Fruit fly (Drosophila melanogaster) whole organism, embryonic: Measurements from ENCODE around the gene CG42323.

Experiments used
- Asciz ChIP-seq: fragments of 200-800 bp; sonication (Bioruptor generic); optimal IDR thresholded peaks from 2 replicates; lab custom pipeline; 2017; ENCODE audit warnings: missing biosample characterization, mild to moderate bottlenecking, missing genetic modification characterization, missing genetic modification reagents
- B-H1 ChIP-seq: fragments of 200-800 bp; sonication (Bioruptor generic); IDR thresholded peaks from 3 replicates; pipeline ENCODE4 v1.3.6; 2022; ENCODE audit warnings: missing biosample characterization, missing genetic modification characterization
- BtbVII ChIP-seq: fragments of 200-800 bp; sonication (Bioruptor generic); optimal IDR thresholded peaks from 3 replicates; lab custom pipeline; 2017; ENCODE audit warnings: missing biosample characterization, mild to moderate bottlenecking, missing genetic modification characterization
- CG10274 ChIP-seq: fragments of 200-800 bp; sonication (Bioruptor generic); optimal IDR thresholded peaks from 3 replicates; lab custom pipeline; 2017; ENCODE audit warnings: missing biosample characterization, mild to moderate bottlenecking, missing genetic modification characterization
- CG10366 ChIP-seq: fragments of 200-800 bp; sonication (Bioruptor generic); IDR thresholded peaks from 2 replicates; pipeline ENCODE4 v1.3.6; 2022; ENCODE audit warnings: missing biosample characterization, missing genetic modification characterization
- CG10654 ChIP-seq: fragments of 200-800 bp; sonication (Bioruptor generic); optimal IDR thresholded peaks from 2 replicates; lab custom pipeline; 2016; ENCODE audit warnings: missing biosample characterization, missing genetic modification characterization
- CG11398 ChIP-seq: fragments of 200-800 bp; sonication (Bioruptor generic); optimal IDR thresholded peaks from 2 replicates; lab custom pipeline; 2016; ENCODE audit warnings: missing biosample characterization, missing genetic modification characterization
- CG11504 ChIP-seq: fragments of 200-800 bp; sonication (Bioruptor generic); optimal IDR thresholded peaks from 3 replicates; lab custom pipeline; 2019; ENCODE audit warnings: missing biosample characterization, mild to moderate bottlenecking, missing genetic modification characterization, moderate library complexity
- CG12219 ChIP-seq: fragments of 200-800 bp; sonication (Bioruptor generic); optimal IDR thresholded peaks from 3 replicates; lab custom pipeline; 2018; ENCODE audit warnings: missing biosample characterization, mild to moderate bottlenecking, missing genetic modification characterization
- CG12391 ChIP-seq: fragments of 200-800 bp; sonication (Bioruptor generic); optimal IDR thresholded peaks from 3 replicates; lab custom pipeline; 2018; ENCODE audit warnings: missing biosample characterization, mild to moderate bottlenecking, missing genetic modification characterization, moderate library complexity
- CG12659 ChIP-seq: fragments of 200-800 bp; sonication (Bioruptor generic); optimal IDR thresholded peaks from 3 replicates; lab custom pipeline; 2017; ENCODE audit warnings: mild to moderate bottlenecking, missing biosample characterization, missing genetic modification reagents, missing genetic modification characterization
- CG2116 ChIP-seq: fragments of 200-800 bp; sonication (Bioruptor generic); optimal IDR thresholded peaks from 3 replicates; lab custom pipeline; 2018; ENCODE audit warnings: missing biosample characterization, mild to moderate bottlenecking, missing genetic modification characterization
- CG2199 ChIP-seq: fragments of 200-800 bp; sonication (Bioruptor generic); IDR thresholded peaks from 3 replicates; pipeline ENCODE4 v1.3.6; 2022; ENCODE audit warnings: missing biosample characterization, missing genetic modification characterization
- CG33557 ChIP-seq: fragments of 200-800 bp; sonication (Bioruptor generic); optimal IDR thresholded peaks from 2 replicates; lab custom pipeline; 2019; ENCODE audit warnings: missing biosample characterization, mild to moderate bottlenecking, missing genetic modification characterization, moderate library complexity
- CG3847 ChIP-seq: fragments of 200-800 bp; sonication (Bioruptor generic); IDR thresholded peaks from 2 replicates; pipeline ENCODE4 v1.3.6; 2022; ENCODE audit warnings: missing biosample characterization, missing genetic modification characterization
- CG4707 ChIP-seq: fragments of 200-800 bp; sonication (Bioruptor generic); optimal IDR thresholded peaks from 2 replicates; lab custom pipeline; 2018; ENCODE audit warnings: missing biosample characterization, mild to moderate bottlenecking, missing genetic modification characterization, moderate library complexity
- CG7271 ChIP-seq: fragments of 200-800 bp; sonication (Bioruptor generic); optimal IDR thresholded peaks from 2 replicates; lab custom pipeline; 2018; ENCODE audit warnings: missing biosample characterization, mild to moderate bottlenecking, missing genetic modification characterization, moderate library complexity
- CG7372 ChIP-seq: fragments of 200-800 bp; sonication (Bioruptor generic); IDR thresholded peaks from 2 replicates; pipeline ENCODE4 v1.3.6; 2022; ENCODE audit warnings: missing biosample characterization, missing genetic modification characterization
- CG7556 ChIP-seq: fragments of 200-800 bp; sonication (Bioruptor generic); optimal IDR thresholded peaks from 2 replicates; lab custom pipeline; 2017; ENCODE audit warnings: missing biosample characterization, mild to moderate bottlenecking, missing genetic modification characterization
- CG7987 ChIP-seq: fragments of 200-800 bp; sonication (Bioruptor generic); optimal IDR thresholded peaks from 2 replicates; lab custom pipeline; 2018; ENCODE audit warnings: missing biosample characterization, mild to moderate bottlenecking, missing genetic modification characterization, moderate library complexity
- CG8290 ChIP-seq, 3 experiments: fragments of 200-800 bp; sonication (Bioruptor generic); optimal IDR thresholded peaks; 2 replicates each; lab custom pipeline; 2016 to 2019; ENCODE audit warnings: missing biosample characterization in 3 of 3, missing genetic modification characterization in 3 of 3, mild to moderate bottlenecking in 2 of 3, moderate library complexity in 1 of 3
- CG8478 ChIP-seq: fragments of >200 bp; optimal IDR thresholded peaks from 2 replicates; lab custom pipeline; 2018
- CrebB ChIP-seq: fragments of 200-800 bp; sonication (Bioruptor generic); optimal IDR thresholded peaks from 3 replicates; lab custom pipeline; 2018; ENCODE audit warnings: missing biosample characterization, mild to moderate bottlenecking, missing genetic modification characterization
- Dref ChIP-seq: fragments of 200-800 bp; sonication (Bioruptor generic); IDR thresholded peaks from 2 replicates; pipeline ENCODE4 v1.3.6; 2022; ENCODE audit warnings: missing biosample characterization, missing genetic modification characterization
- HLHmδ ChIP-seq: fragments of 200-800 bp; sonication (Bioruptor generic); optimal IDR thresholded peaks from 2 replicates; lab custom pipeline; 2018; ENCODE audit warnings: missing biosample characterization, mild to moderate bottlenecking, missing genetic modification characterization, moderate library complexity
- Hey ChIP-seq: fragments of 200-800 bp; sonication (Bioruptor generic); optimal IDR thresholded peaks from 3 replicates; lab custom pipeline; 2018; ENCODE audit warnings: missing biosample characterization, mild to moderate bottlenecking, missing genetic modification characterization
- Hmr ChIP-seq: fragments of 200-800 bp; sonication (Bioruptor generic); optimal IDR thresholded peaks from 3 replicates; lab custom pipeline; 2017; ENCODE audit warnings: mild to moderate bottlenecking, missing biosample characterization, missing genetic modification reagents, missing genetic modification characterization
- Lpt ChIP-seq: fragments of >200 bp; optimal IDR thresholded peaks from 2 replicates; lab custom pipeline; 2018; ENCODE audit warnings: missing biosample characterization, missing genetic modification characterization
- Mad ChIP-seq: fragments of 200-800 bp; sonication (Bioruptor generic); optimal IDR thresholded peaks from 2 replicates; lab custom pipeline; 2016; ENCODE audit warnings: missing biosample characterization, missing genetic modification characterization
- Med ChIP-seq: fragments of 200-800 bp; sonication (Bioruptor generic); peaks from one replicate; lab custom pipeline; 2016; ENCODE audit warnings: missing biosample characterization, missing genetic modification characterization, mild to moderate bottlenecking, inconsistent platforms, moderate library complexity
- Neu2 ChIP-seq: fragments of 200-800 bp; sonication (Bioruptor generic); optimal IDR thresholded peaks from 3 replicates; lab custom pipeline; 2016; ENCODE audit warnings: missing biosample characterization, missing genetic modification characterization, borderline replicate concordance
- Pdp1 ChIP-seq, 2 experiments: fragments of 200-800 bp; sonication (Bioruptor generic); optimal IDR thresholded peaks; 3 replicates each; lab custom pipeline; 2016; ENCODE audit warnings: missing biosample characterization in 2 of 2, missing genetic modification characterization in 2 of 2, mild to moderate bottlenecking in 1 of 2, moderate library complexity in 1 of 2
- Sox100B ChIP-seq: fragments of 200-800 bp; sonication (Bioruptor generic); optimal IDR thresholded peaks from 3 replicates; lab custom pipeline; 2018; ENCODE audit warnings: missing biosample characterization, mild to moderate bottlenecking, missing genetic modification characterization
- ara ChIP-seq: fragments of 200-800 bp; sonication (Bioruptor generic); IDR thresholded peaks from 2 replicates; pipeline ENCODE4 v1.3.6; 2022; ENCODE audit warnings: missing biosample characterization, missing genetic modification characterization
- chinmo ChIP-seq: fragments of 200-800 bp; sonication (Bioruptor generic); IDR thresholded peaks from 4 replicates; pipeline ENCODE4 v1.3.6; 2022; ENCODE audit warnings: missing biosample characterization, missing genetic modification characterization; ENCODE audit not compliant: partially characterized antibody
- crc ChIP-seq: fragments of 200-800 bp; sonication (Bioruptor generic); optimal IDR thresholded peaks from 2 replicates; lab custom pipeline; 2016; ENCODE audit warnings: missing biosample characterization, missing genetic modification characterization
- disco-r ChIP-seq: fragments of 200-800 bp; sonication (Bioruptor generic); optimal IDR thresholded peaks from 2 replicates; lab custom pipeline; 2016; ENCODE audit warnings: missing biosample characterization, missing genetic modification characterization
- ewg ChIP-seq: fragments of 200-800 bp; sonication (Bioruptor generic); optimal IDR thresholded peaks from 3 replicates; lab custom pipeline; 2017; ENCODE audit warnings: mild to moderate bottlenecking, missing biosample characterization, missing genetic modification reagents, missing genetic modification characterization
- jing ChIP-seq: fragments of 200-800 bp; sonication (Bioruptor generic); optimal IDR thresholded peaks from 2 replicates; lab custom pipeline; 2018; ENCODE audit warnings: missing biosample characterization, mild to moderate bottlenecking, missing genetic modification characterization
- kah ChIP-seq: fragments of 200-800 bp; sonication (Bioruptor generic); optimal IDR thresholded peaks from 2 replicates; lab custom pipeline; 2018; ENCODE audit warnings: missing biosample characterization, mild to moderate bottlenecking, missing genetic modification characterization
- mirr ChIP-seq: fragments of 200-800 bp; sonication (Bioruptor generic); optimal IDR thresholded peaks from 3 replicates; lab custom pipeline; 2018; ENCODE audit warnings: missing biosample characterization, mild to moderate bottlenecking, missing genetic modification characterization
- mld ChIP-seq: fragments of 200-800 bp; sonication (Bioruptor generic); IDR thresholded peaks from 3 replicates; pipeline ENCODE4 v1.3.6; 2022; ENCODE audit warnings: missing biosample characterization, missing genetic modification characterization; ENCODE audit not compliant: partially characterized antibody
- nau ChIP-seq: fragments of 200-800 bp; sonication (Bioruptor generic); optimal IDR thresholded peaks from 3 replicates; lab custom pipeline; 2017; ENCODE audit warnings: missing biosample characterization, mild to moderate bottlenecking, missing genetic modification characterization, missing genetic modification reagents
- org-1 ChIP-seq: fragments of 200-800 bp; sonication (Bioruptor generic); optimal IDR thresholded peaks from 2 replicates; lab custom pipeline; 2017; ENCODE audit warnings: missing biosample characterization, missing genetic modification characterization
- pum ChIP-seq: fragments of 200-800 bp; sonication (Bioruptor generic); optimal IDR thresholded peaks from 2 replicates; lab custom pipeline; 2016; ENCODE audit warnings: missing biosample characterization, missing genetic modification characterization
- scrt ChIP-seq: fragments of 200-800 bp; sonication (Bioruptor generic); optimal IDR thresholded peaks from 2 replicates; lab custom pipeline; 2018; ENCODE audit warnings: missing biosample characterization, mild to moderate bottlenecking, missing genetic modification characterization, moderate library complexity
- sens ChIP-seq: fragments of 200-800 bp; sonication (Bioruptor generic); peaks from one replicate; lab custom pipeline; 2016; ENCODE audit warnings: missing biosample characterization, missing genetic modification characterization
- tna ChIP-seq: fragments of 200-800 bp; sonication (Bioruptor generic); IDR thresholded peaks from 2 replicates; pipeline ENCODE4 v1.3.6; 2022; ENCODE audit warnings: missing biosample characterization, missing genetic modification characterization; ENCODE audit not compliant: partially characterized antibody
- vvl ChIP-seq: fragments of 200-800 bp; sonication (Bioruptor generic); IDR thresholded peaks from 2 replicates; pipeline ENCODE4 v1.3.6; 2022; ENCODE audit warnings: missing biosample characterization, missing genetic modification characterization
- yki ChIP-seq: fragments of >200 bp; optimal IDR thresholded peaks from 3 replicates; lab custom pipeline; 2018

CG42323 gene

DNA sequence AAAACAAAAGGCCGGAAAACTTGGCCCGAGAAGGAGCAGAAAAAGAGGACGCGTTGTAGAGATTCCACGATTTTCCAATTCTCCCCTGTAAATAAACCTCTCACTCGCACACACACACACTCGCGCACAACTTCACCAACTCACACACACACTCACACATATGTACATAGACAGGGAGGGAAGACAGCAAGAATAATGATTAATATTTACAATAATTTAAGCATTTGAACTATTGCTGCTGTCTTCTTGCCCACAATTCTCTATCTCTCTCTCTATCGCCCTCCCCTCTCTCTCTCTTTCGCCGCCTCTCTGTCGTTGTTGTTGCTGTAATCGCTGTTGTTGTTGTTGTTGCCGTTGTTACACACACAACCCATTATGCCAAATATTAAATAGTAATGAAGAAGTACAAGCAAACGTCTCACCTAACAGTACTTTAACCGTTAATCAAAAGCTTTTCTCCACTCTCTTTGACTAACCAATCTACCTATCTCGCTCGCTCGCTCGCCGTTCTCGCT, 47.7 kb upstream of the CG42323 start (continued):
- no peak for TF ChIP-seq CG11504
- peak; percentile 48 for TF ChIP-seq Med (GFP tag; lab: Kevin White, UChicago)
- no peak for TF ChIP-seq Neu2 (GFP tag; lab: Kevin White, UChicago)
- TF ChIP-seq CG7556 (GFP tag; lab: Kevin White, UChicago), result no peak
- no peak for TF ChIP-seq CG12391 (tag; lab: Kevin White, UChicago)
- no peak for TF ChIP-seq BtbVII (GFP tag; lab: Kevin White, UChicago)
- TF ChIP-seq scrt (GFP tag; lab: Kevin White, UChicago), result no peak
- no peak for TF ChIP-seq CG33557 (GFP tag; lab: Kevin White, UChicago)
- no peak for TF ChIP-seq CG7271 (tag; lab: Kevin White, UChicago)
- peak; percentile 35 for TF ChIP-seq sens (GFP tag; lab: Kevin White, UChicago)
- TF ChIP-seq pum, result no peak
- TF ChIP-seq Pdp1 (GFP tag; optimal IDR thresholded peaks at IDR 0.05; lab: Kevin White, UChicago), result peak in 1 of 2 experiments; percentile 26
- TF ChIP-seq Lpt (GFP tag; lab: Kevin White, UChicago), result no peak
- TF ChIP-seq CG12659 (GFP tag; lab: Kevin White, UChicago), result no peak
- no peak for TF ChIP-seq yki (lab: Kevin White, UChicago)
- peak; percentile 37; the same call in 1 of the 2 replicates for TF ChIP-seq vvl (GFP tag; lab: Robert Waterston, UW)
- peak; percentile 36 for TF ChIP-seq mirr
- TF ChIP-seq chinmo (GFP tag; lab: Robert Waterston, UW), result 0 out of 4 replicates have a peak, but pooled peaks have one; percentile 30
- TF ChIP-seq CrebB (tag; lab: Kevin White, UChicago), result peak; percentile 1

DNA sequence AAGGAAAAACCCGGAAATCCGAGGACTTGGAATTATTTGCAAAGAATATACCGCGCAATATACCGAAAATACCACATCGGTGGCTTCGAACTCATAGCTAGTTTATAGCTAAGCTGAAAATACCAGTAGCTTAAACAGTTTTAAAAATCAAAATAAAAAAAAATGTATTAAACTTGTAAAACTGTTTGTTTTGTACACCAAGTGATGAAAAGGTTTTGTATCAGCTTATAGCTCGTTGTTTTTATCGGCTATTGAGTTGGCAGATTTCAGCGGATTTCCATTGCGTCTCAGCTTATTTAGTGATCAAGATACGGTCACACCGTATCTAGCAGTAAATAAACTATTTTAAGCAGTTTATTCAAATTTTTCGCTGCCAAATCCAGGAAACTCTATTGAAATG, 42.4 kb upstream of the CG42323 start, which contains the start of the genes por and CG6179:
Gene por (minus strand): TSS at position 64 of the 400 bp plus-strand sequence.
Gene CG6179 (plus strand): TSS at position 292 of the 400 bp plus-strand sequence.
- TF ChIP-seq CG3847 (no peak), CG2116 (peak; percentile 19), Hmr (GFP tag; lab: Kevin White, UChicago) (no peak), Asciz (GFP tag; lab: Kevin White, UChicago) (no peak), crc (no peak), CG4707 (no peak), CG10274 (GFP tag; lab: Kevin White, UChicago) (no peak), Mad (GFP tag; lab: Kevin White, UChicago) (no peak), Hey (tag; lab: Kevin White, UChicago) (no peak), CG10654 (GFP tag; lab: Kevin White, UChicago) (no peak), Dref (GFP tag; lab: Robert Waterston, UW) (no peak), disco-r (no peak), ewg (GFP tag; lab: Kevin White, UChicago) (no peak), CG7372 (GFP tag; lab: Robert Waterston, UW) (no peak), CG12219 (GFP tag; lab: Kevin White, UChicago) (no peak), B-H1 (GFP tag; lab: Robert Waterston, UW) (no peak), HLHmδ (no peak), CG2199 (GFP tag; lab: Robert Waterston, UW) (no peak), tna (GFP tag; lab: Robert Waterston, UW) (no peak), CG10366 (GFP tag; lab: Robert Waterston, UW) (no peak), CG8290 (GFP tag; optimal IDR thresholded peaks at IDR 0.05; lab: Kevin White, UChicago) (no peak), CG8290 (tag; optimal IDR thresholded peaks at IDR 0.05; lab: Kevin White, UChicago) (no peak), jing (GFP tag; lab: Kevin White, UChicago) (no peak), nau (GFP tag; lab: Kevin White, UChicago) (no peak), CG7987 (GFP tag; lab: Kevin White, UChicago) (no peak), org-1 (GFP tag; lab: Kevin White, UChicago) (no peak), ara (GFP tag; lab: Robert Waterston, UW) (no peak), Sox100B (GFP tag; lab: Kevin White, UChicago) (no peak), CG11398 (GFP tag; lab: Kevin White, UChicago) (no peak), mld (GFP tag; lab: Robert Waterston, UW) (no peak), CG8478 (lab: Kevin White, UChicago) (no peak), kah (GFP tag; lab: Kevin White, UChicago) (no peak)
